Fruit fly (Drosophila melanogaster) whole organism, embryonic: ENCODE data around the gene CG32454.

ENCODE experiments used
- Aef1 ChIP-seq: fragments of 200-800 bp; sonication (Bioruptor generic); IDR thresholded peaks from 3 replicates; pipeline ENCODE4 v1.3.6; 2022; ENCODE audit warnings: missing biosample characterization, missing genetic modification characterization
- Atf6 ChIP-seq: fragments of 200-800 bp; sonication (Bioruptor generic); IDR thresholded peaks from 2 replicates; pipeline ENCODE4 v1.3.6; 2022; ENCODE audit warnings: missing biosample characterization, missing genetic modification characterization
- CG10274 ChIP-seq: fragments of 200-800 bp; sonication (Bioruptor generic); optimal IDR thresholded peaks from 3 replicates; lab custom pipeline; 2017; ENCODE audit warnings: missing biosample characterization, mild to moderate bottlenecking, missing genetic modification characterization
- CG11695 ChIP-seq: fragments of 200-800 bp; sonication (Bioruptor generic); IDR thresholded peaks from 3 replicates; pipeline ENCODE4 v1.3.6; 2022; ENCODE audit warnings: missing biosample characterization, missing genetic modification characterization
- CG13123 ChIP-seq: fragments of 200-800 bp; sonication (Bioruptor generic); optimal IDR thresholded peaks from 2 replicates; lab custom pipeline; 2016; ENCODE audit warnings: missing biosample characterization, missing genetic modification characterization
- CG13287 ChIP-seq: fragments of 200-800 bp; sonication (Bioruptor generic); IDR thresholded peaks from 2 replicates; pipeline ENCODE4 v1.3.6; 2022; ENCODE audit warnings: missing biosample characterization, missing genetic modification characterization; ENCODE audit not compliant: partially characterized antibody
- CG14441 ChIP-seq: fragments of 200-800 bp; sonication (Bioruptor generic); IDR thresholded peaks from 2 replicates; pipeline ENCODE4 v1.3.6; 2022; ENCODE audit warnings: missing biosample characterization, missing genetic modification characterization
- CG14860 ChIP-seq: fragments of 200-800 bp; sonication (Bioruptor generic); IDR thresholded peaks from 3 replicates; pipeline ENCODE4 v1.3.6; 2022; ENCODE audit warnings: missing biosample characterization, missing genetic modification characterization; ENCODE audit not compliant: partially characterized antibody
- CG16863 ChIP-seq: fragments of 200-800 bp; sonication (Bioruptor generic); optimal IDR thresholded peaks from 3 replicates; lab custom pipeline; 2016; ENCODE audit warnings: missing biosample characterization, missing genetic modification characterization
- CG30431 ChIP-seq: fragments of 200-800 bp; sonication (Bioruptor generic); optimal IDR thresholded peaks from 2 replicates; lab custom pipeline; 2017; ENCODE audit warnings: missing biosample characterization, missing genetic modification characterization
- CG31224 ChIP-seq: fragments of 200-800 bp; sonication (Bioruptor generic); IDR thresholded peaks from 2 replicates; pipeline ENCODE4 v1.3.6; 2022; ENCODE audit warnings: missing biosample characterization, missing genetic modification characterization
- CG6683 ChIP-seq: fragments of 200-800 bp; sonication (Bioruptor generic); optimal IDR thresholded peaks from 2 replicates; lab custom pipeline; 2017; ENCODE audit warnings: missing biosample characterization, mild to moderate bottlenecking, missing genetic modification characterization, missing genetic modification reagents
- CG7357 ChIP-seq: fragments of 200-800 bp; sonication (Bioruptor generic); IDR thresholded peaks from 3 replicates; pipeline ENCODE4 v1.3.6; 2022; ENCODE audit warnings: missing biosample characterization, missing genetic modification characterization
- CG8924 ChIP-seq: fragments of 200-800 bp; optimal IDR thresholded peaks from 3 replicates; lab custom pipeline; 2019; ENCODE audit warnings: missing biosample characterization, mild to moderate bottlenecking, missing genetic modification characterization, moderate library complexity
- CG8944 ChIP-seq: fragments of 200-800 bp; sonication (Bioruptor generic); optimal IDR thresholded peaks from 3 replicates; lab custom pipeline; 2016; ENCODE audit warnings: missing biosample characterization, missing genetic modification characterization
- CG9609 ChIP-seq: fragments of 200-800 bp; sonication (Bioruptor generic); optimal IDR thresholded peaks from 3 replicates; lab custom pipeline; 2016; ENCODE audit warnings: missing biosample characterization, missing genetic modification characterization
- Chrac-16 ChIP-seq: fragments of 200-800 bp; sonication (Bioruptor generic); optimal IDR thresholded peaks from 3 replicates; lab custom pipeline; 2016; ENCODE audit warnings: missing biosample characterization, missing genetic modification characterization
- Doc3 ChIP-seq: fragments of 200-800 bp; sonication (Bioruptor generic); IDR thresholded peaks from 3 replicates; pipeline ENCODE4 v1.3.6; 2022; ENCODE audit warnings: missing biosample characterization, missing genetic modification characterization; ENCODE audit not compliant: partially characterized antibody
- Elba2 ChIP-seq: fragments of 200-800 bp; sonication (Bioruptor generic); optimal IDR thresholded peaks from 3 replicates; lab custom pipeline; 2016; ENCODE audit warnings: missing biosample characterization, missing genetic modification characterization
- HLH4C ChIP-seq: fragments of 200-800 bp; sonication (Bioruptor generic); IDR thresholded peaks from 3 replicates; pipeline ENCODE4 v1.3.6; 2022; ENCODE audit warnings: missing biosample characterization, missing genetic modification characterization; ENCODE audit not compliant: partially characterized antibody
- Lim3 ChIP-seq: fragments of 200-800 bp; sonication (Bioruptor generic); IDR thresholded peaks from 2 replicates; pipeline ENCODE4 v1.3.6; 2022; ENCODE audit warnings: missing biosample characterization, missing genetic modification characterization
- MESR4 ChIP-seq: fragments of 200-800 bp; sonication (Bioruptor generic); optimal IDR thresholded peaks from 2 replicates; lab custom pipeline; 2018; ENCODE audit warnings: missing biosample characterization, mild to moderate bottlenecking, missing genetic modification characterization, moderate library complexity
- Opbp ChIP-seq: fragments of 200-800 bp; sonication (Bioruptor generic); IDR thresholded peaks from 3 replicates; pipeline ENCODE4 v1.3.6; 2022; ENCODE audit warnings: missing biosample characterization, missing genetic modification characterization; ENCODE audit not compliant: partially characterized antibody
- PHDP ChIP-seq: fragments of 200-800 bp; sonication (Bioruptor generic); optimal IDR thresholded peaks from 3 replicates; lab custom pipeline; 2018; ENCODE audit warnings: missing biosample characterization, mild to moderate bottlenecking, missing genetic modification characterization, moderate library complexity
- Trl ChIP-seq, 3 experiments: fragments of >200 bp in 2 of 3; fragments of 200-800 bp in 1 of 3; sonication (Bioruptor generic) in 1 of 3; optimal IDR thresholded peaks; 2 replicates in 1 of 3; 3 replicates in 2 of 3; lab custom pipeline; 2016 to 2017; ENCODE audit warnings: missing biosample characterization in 1 of 3, missing genetic modification characterization in 1 of 3
- ash1 ChIP-seq: fragments of 200-800 bp; sonication (Bioruptor generic); optimal IDR thresholded peaks from 2 replicates; lab custom pipeline; 2018; ENCODE audit warnings: missing biosample characterization, mild to moderate bottlenecking, missing genetic modification characterization
- bbx ChIP-seq: fragments of 200-800 bp; sonication (Bioruptor generic); IDR thresholded peaks from 2 replicates; pipeline ENCODE4 v1.3.6; 2022; ENCODE audit warnings: missing biosample characterization, missing genetic modification characterization; ENCODE audit not compliant: partially characterized antibody
- chinmo ChIP-seq: fragments of 200-800 bp; sonication (Bioruptor generic); IDR thresholded peaks from 4 replicates; pipeline ENCODE4 v1.3.6; 2022; ENCODE audit warnings: missing biosample characterization, missing genetic modification characterization; ENCODE audit not compliant: partially characterized antibody
- chm ChIP-seq: fragments of 200-800 bp; sonication (Bioruptor generic); IDR thresholded peaks from 2 replicates; pipeline ENCODE4 v1.3.6; 2022; ENCODE audit warnings: missing biosample characterization, missing genetic modification characterization
- croc ChIP-seq: fragments of 200-800 bp; sonication (Bioruptor generic); conservative IDR thresholded peaks from 3 replicates; pipeline ENCODE4 v1.3.6; 2022; ENCODE audit warnings: missing biosample characterization, missing genetic modification characterization
- crol ChIP-seq: fragments of 200-800 bp; sonication (Bioruptor generic); IDR thresholded peaks from 2 replicates; pipeline ENCODE4 v1.3.6; 2022; ENCODE audit warnings: missing biosample characterization, missing genetic modification characterization
- crp ChIP-seq, 2 experiments: fragments of 200-800 bp; sonication (Bioruptor generic); optimal IDR thresholded peaks; 2 replicates in 1 of 2; 3 replicates in 1 of 2; lab custom pipeline; 2017; ENCODE audit warnings: missing biosample characterization in 2 of 2, missing genetic modification characterization in 2 of 2, mild to moderate bottlenecking in 1 of 2, moderate library complexity in 1 of 2
- dan ChIP-seq: fragments of 200-800 bp; sonication (Bioruptor generic); IDR thresholded peaks from 2 replicates; pipeline ENCODE4 v1.3.6; 2022; ENCODE audit warnings: missing biosample characterization, missing genetic modification characterization
- eve ChIP-seq, 2 experiments: fragments of >200 bp; optimal IDR thresholded peaks; 2 replicates each; lab custom pipeline; 2017; ENCODE audit warnings: missing biosample characterization in 2 of 2, missing genetic modification characterization in 2 of 2
- fd96Cb ChIP-seq: fragments of 200-800 bp; sonication (Bioruptor generic); optimal IDR thresholded peaks from 2 replicates; lab custom pipeline; 2018; ENCODE audit warnings: missing biosample characterization, mild to moderate bottlenecking, missing genetic modification characterization, moderate library complexity
- gcm2 ChIP-seq: fragments of 200-800 bp; sonication (Bioruptor generic); optimal IDR thresholded peaks from 2 replicates; lab custom pipeline; 2016; ENCODE audit warnings: missing biosample characterization, missing genetic modification characterization
- grn ChIP-seq: fragments of 200-800 bp; sonication (Bioruptor generic); optimal IDR thresholded peaks from 3 replicates; lab custom pipeline; 2017; ENCODE audit warnings: missing biosample characterization, missing genetic modification characterization
- insv ChIP-seq, 2 experiments: fragments of 200-800 bp; sonication (Bioruptor generic); optimal IDR thresholded peaks; 3 replicates each; lab custom pipeline; 2016 to 2018; ENCODE audit warnings: missing biosample characterization in 2 of 2, missing genetic modification characterization in 2 of 2
- ken ChIP-seq: fragments of 200-800 bp; sonication (Bioruptor generic); IDR thresholded peaks from 3 replicates; pipeline ENCODE4 v1.3.6; 2022; ENCODE audit warnings: missing biosample characterization, missing genetic modification characterization
- luna ChIP-seq: fragments of 200-800 bp; sonication (Bioruptor generic); optimal IDR thresholded peaks from 2 replicates; lab custom pipeline; 2016; ENCODE audit warnings: missing biosample characterization, missing genetic modification characterization
- oc ChIP-seq: fragments of 200-800 bp; sonication (Bioruptor generic); optimal IDR thresholded peaks from 2 replicates; lab custom pipeline; 2018; ENCODE audit warnings: missing biosample characterization, mild to moderate bottlenecking, missing genetic modification characterization, moderate library complexity
- pho ChIP-seq: fragments of 200-800 bp; sonication (Bioruptor generic); optimal IDR thresholded peaks from 2 replicates; lab custom pipeline; 2016; ENCODE audit warnings: missing biosample characterization, missing genetic modification characterization
- run ChIP-seq: fragments of 200-800 bp; sonication (Bioruptor generic); optimal IDR thresholded peaks from 3 replicates; lab custom pipeline; 2018; ENCODE audit warnings: missing biosample characterization, mild to moderate bottlenecking, missing genetic modification characterization
- sc ChIP-seq, 3 experiments: fragments of >200 bp in 2 of 3; fragments of 200-800 bp in 1 of 3; sonication (Bioruptor generic) in 1 of 3; optimal IDR thresholded peaks; 2 replicates in 2 of 3; 3 replicates in 1 of 3; lab custom pipeline; 2017; ENCODE audit warnings: mild to moderate bottlenecking in 1 of 3, missing biosample characterization in 1 of 3, missing genetic modification characterization in 1 of 3, missing genetic modification reagents in 1 of 3
- sens ChIP-seq: fragments of 200-800 bp; sonication (Bioruptor generic); peaks from one replicate; lab custom pipeline; 2016; ENCODE audit warnings: missing biosample characterization, missing genetic modification characterization
- sob ChIP-seq: fragments of 200-800 bp; sonication (Bioruptor generic); IDR thresholded peaks from 2 replicates; pipeline ENCODE4 v1.3.6; 2022; ENCODE audit warnings: missing biosample characterization, missing genetic modification characterization
- stwl ChIP-seq: fragments of 200-800 bp; sonication (Bioruptor generic); optimal IDR thresholded peaks from 3 replicates; lab custom pipeline; 2018; ENCODE audit warnings: missing biosample characterization, mild to moderate bottlenecking, missing genetic modification characterization, moderate library complexity
- unc-4 ChIP-seq: fragments of 200-800 bp; sonication (Bioruptor generic); IDR thresholded peaks from 2 replicates; pipeline ENCODE4 v1.3.6; 2022; ENCODE audit warnings: missing biosample characterization, missing genetic modification characterization; ENCODE audit not compliant: partially characterized antibody
- vfl ChIP-seq: fragments of 200-800 bp; sonication (Bioruptor generic); optimal IDR thresholded peaks from 2 replicates; lab custom pipeline; 2016; ENCODE audit warnings: missing biosample characterization, missing genetic modification characterization
- zf30C ChIP-seq: fragments of 200-800 bp; sonication (Bioruptor generic); optimal IDR thresholded peaks from 3 replicates; lab custom pipeline; 2018; ENCODE audit warnings: missing biosample characterization, mild to moderate bottlenecking, missing genetic modification characterization

CG32454 gene

dm6 chr3L:22742121-22742531 is 12.6 kb downstream of the CG32454 start:
- TF ChIP-seq insv (GFP tag; optimal IDR thresholded peaks at IDR 0.05; lab: Kevin White, UChicago) (peak in 1 of 2 experiments; percentile 57), chinmo (no peak), chm (GFP tag; lab: Robert Waterston, UW) (no peak), CG10274 (no peak), PHDP (tag; lab: Kevin White, UChicago) (no peak), Opbp (GFP tag; lab: Robert Waterston, UW) (0 out of 3 replicates have a peak, but pooled peaks have one; percentile 29), Trl (optimal IDR thresholded peaks at IDR 0.05; lab: Kevin White, UChicago) (no peak), Trl (GFP tag; optimal IDR thresholded peaks at IDR 0.05; lab: Kevin White, UChicago) (no peak), sob (no peak), dan (GFP tag; lab: Robert Waterston, UW) (no peak), run (tag; lab: Kevin White, UChicago) (no peak), zf30C (GFP tag; lab: Kevin White, UChicago) (no peak), vfl (GFP tag; lab: Kevin White, UChicago) (no peak), ash1 (GFP tag; lab: Kevin White, UChicago) (no peak), sc (optimal IDR thresholded peaks at IDR 0.05; lab: Kevin White, UChicago) (no peak), sc (GFP tag; optimal IDR thresholded peaks at IDR 0.05; lab: Kevin White, UChicago) (no peak), CG9609 (GFP tag; lab: Kevin White, UChicago) (no peak), luna (no peak), pho (no peak), fd96Cb (tag; lab: Kevin White, UChicago) (no peak), Lim3 (no peak), CG16863 (GFP tag; lab: Kevin White, UChicago) (no peak), CG11695 (GFP tag; lab: Robert Waterston, UW) (no peak), CG14860 (GFP tag; lab: Robert Waterston, UW) (0 out of 3 replicates have a peak, but pooled peaks have one; percentile 17), grn (GFP tag; lab: Kevin White, UChicago) (no peak), crol (GFP tag; lab: Robert Waterston, UW) (peak; percentile 44; the same call in 1 of the 2 replicates), CG31224 (GFP tag; lab: Robert Waterston, UW) (no peak), Doc3 (GFP tag; lab: Robert Waterston, UW) (no peak), HLH4C (GFP tag; lab: Robert Waterston, UW) (no peak), CG6683 (GFP tag; lab: Kevin White, UChicago) (no peak), ken (0 out of 3 replicates have a peak, but pooled peaks have one; percentile 31), CG14441 (GFP tag; lab: Robert Waterston, UW) (no peak), Chrac-16 (GFP tag; lab: Kevin White, UChicago) (no peak), Atf6 (GFP tag; lab: Robert Waterston, UW) (no peak), crp (GFP tag; optimal IDR thresholded peaks at IDR 0.05; lab: Kevin White, UChicago) (no peak), CG13287 (no peak), CG7357 (no peak), MESR4 (no peak), CG8924 (no peak), CG13123 (no peak), Elba2 (GFP tag; lab: Kevin White, UChicago) (no peak), stwl (tag; lab: Kevin White, UChicago) (no peak), sens (no peak), gcm2 (GFP tag; lab: Kevin White, UChicago) (no peak), croc (GFP tag; lab: Robert Waterston, UW) (no peak), unc-4 (GFP tag; lab: Robert Waterston, UW) (no peak), bbx (GFP tag; lab: Robert Waterston, UW) (0 out of 2 replicates have a peak, but pooled peaks have one; percentile 6), eve (GFP tag; optimal IDR thresholded peaks at IDR 0.05; lab: Kevin White, UChicago) (no peak), Aef1 (GFP tag; lab: Robert Waterston, UW) (no peak), CG30431 (GFP tag; lab: Kevin White, UChicago) (no peak), oc (tag; lab: Kevin White, UChicago) (no peak), CG8944 (GFP tag; lab: Kevin White, UChicago) (no peak)
